Worm (Caenorhabditis elegans): ENCODE measurements around the gene exc-5.
A peak's percentile ranks its signal among the peaks of the same experiment; 100 is the strongest.

Gene exc-5

DNA sequence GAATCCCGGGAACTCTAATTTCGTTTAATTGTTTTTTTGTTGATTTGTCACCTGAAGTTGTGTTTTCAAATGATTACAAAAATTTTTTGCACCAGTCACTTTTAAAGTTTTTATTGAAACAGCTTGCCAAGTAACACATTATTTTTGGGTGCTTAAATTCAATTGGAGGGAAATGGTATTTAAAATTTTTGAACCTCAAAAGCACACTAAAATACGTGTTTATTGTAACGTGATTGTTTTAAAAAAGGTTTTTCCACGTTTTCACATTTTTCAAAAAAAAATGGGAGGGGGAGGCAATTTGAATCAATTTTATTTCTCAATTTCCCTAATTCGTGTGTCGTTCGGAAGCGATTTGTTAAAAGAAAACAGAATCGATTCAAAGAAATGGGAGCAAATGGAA is 7.7 kb upstream of the exc-5 start, which contains the start of gene T28C6.5:
Gene T28C6.5 (plus strand): TSS at position 301 of the 400 bp plus-strand sequence.
- no peak for TF ChIP-seq ceh-2 (tag; optimal IDR thresholded peaks at IDR 0.05)
- no peak for TF ChIP-seq ztf-16 (tag; optimal IDR thresholded peaks at IDR 0.05)

DNA sequence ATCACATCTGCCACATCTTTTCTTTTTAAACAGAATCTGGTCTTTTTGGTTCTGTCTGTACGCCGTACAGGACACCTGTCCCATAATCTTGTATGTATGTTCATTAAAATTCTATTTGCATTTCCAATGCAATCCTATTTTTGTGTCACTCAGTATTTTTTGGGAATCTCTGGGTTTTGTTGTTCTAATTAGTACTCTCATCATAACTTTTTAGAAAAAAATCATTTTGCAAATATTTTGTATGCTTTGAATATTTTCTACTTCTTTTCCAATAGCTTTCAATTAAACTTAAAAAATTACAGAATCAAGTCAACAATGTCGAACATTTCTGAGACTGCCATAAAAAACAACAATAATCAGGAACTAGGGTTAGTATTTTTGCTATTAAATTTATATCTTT is 6.6 kb upstream of the exc-5 start, which contains the start of gene T28C6.3:
Gene T28C6.3 (plus strand): TSS at position 301 of the 400 bp plus-strand sequence.
- TF ChIP-seq ceh-34 (tag; optimal IDR thresholded peaks at IDR 0.05) (no peak), K09A11.1 (tag; optimal IDR thresholded peaks at IDR 0.05; ENCODE audit: insufficient read depth) (no peak), ceh-2 (tag; optimal IDR thresholded peaks at IDR 0.05) (no peak), ceh-24 (tag; optimal IDR thresholded peaks at IDR 0.05) (no peak), dmd-4 (tag; optimal IDR thresholded peaks at IDR 0.05; ENCODE audit: borderline replicate concordance) (no peak), ttx-3 (tag; optimal IDR thresholded peaks at IDR 0.05) (no peak)

DNA sequence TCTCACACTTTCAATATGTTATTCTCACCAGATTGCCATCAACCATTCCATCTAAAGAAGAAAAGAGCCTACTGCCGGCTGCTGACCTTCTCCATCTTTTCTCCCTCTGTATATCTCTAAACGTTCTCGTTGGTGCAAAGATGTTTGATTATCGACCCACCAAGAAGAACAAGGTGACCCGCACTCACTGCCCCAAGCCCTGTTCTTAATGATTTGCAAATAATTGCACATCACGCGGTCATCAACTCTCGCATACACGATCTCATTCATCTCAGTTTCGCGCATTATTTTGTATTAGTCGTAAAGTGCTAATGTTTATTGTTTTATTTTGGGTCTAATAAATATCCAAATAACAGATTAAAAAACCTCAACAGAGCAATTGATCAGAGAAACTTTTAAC is 6.0 kb upstream of the exc-5 start:
- TF ChIP-seq ceh-2 (tag; optimal IDR thresholded peaks at IDR 0.05), result no peak
- no peak for TF ChIP-seq fax-1 (tag; optimal IDR thresholded peaks at IDR 0.05)
- no peak for TF ChIP-seq npax-4 (tag; optimal IDR thresholded peaks at IDR 0.05)
- TF ChIP-seq pha-4 (tag; optimal IDR thresholded peaks at IDR 0.05), result no peak
- TF ChIP-seq pha-2 (tag; optimal IDR thresholded peaks at IDR 0.05), result no peak
- peak; percentile 24 for TF ChIP-seq elt-2 (tag; optimal IDR thresholded peaks at IDR 0.05)

DNA sequence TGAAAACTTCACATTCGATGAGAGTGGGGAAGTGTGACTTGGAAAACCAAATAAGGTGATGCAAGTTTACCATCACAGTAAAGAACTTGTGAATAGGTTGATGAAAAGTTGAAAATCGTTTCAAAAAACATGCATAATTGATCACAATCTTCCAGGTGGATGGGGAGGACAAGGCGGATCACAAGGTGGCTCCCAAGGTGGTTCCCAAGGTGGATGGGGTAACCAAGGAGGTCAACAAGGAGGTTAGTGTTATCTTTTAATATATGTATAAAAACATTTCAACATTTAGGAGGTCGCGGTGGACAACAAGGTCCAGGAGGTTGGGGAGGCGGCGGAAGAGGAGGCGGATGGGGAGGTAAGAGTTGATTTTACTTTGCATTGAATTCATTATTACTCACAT is 4.2 kb upstream of the exc-5 start, which contains the start of gene T28C6.10:
Gene T28C6.10 (plus strand): TSS at position 301 of the 400 bp plus-strand sequence.
- no peak for TF ChIP-seq ceh-30 (tag; optimal IDR thresholded peaks at IDR 0.05)
- TF ChIP-seq pqm-1 (tag; optimal IDR thresholded peaks at IDR 0.05), result no peak
- TF ChIP-seq pax-1 (tag; optimal IDR thresholded peaks at IDR 0.05), result no peak
- no peak for TF ChIP-seq C38D4.7 (GFP tag; optimal IDR thresholded peaks at IDR 0.05)

DNA sequence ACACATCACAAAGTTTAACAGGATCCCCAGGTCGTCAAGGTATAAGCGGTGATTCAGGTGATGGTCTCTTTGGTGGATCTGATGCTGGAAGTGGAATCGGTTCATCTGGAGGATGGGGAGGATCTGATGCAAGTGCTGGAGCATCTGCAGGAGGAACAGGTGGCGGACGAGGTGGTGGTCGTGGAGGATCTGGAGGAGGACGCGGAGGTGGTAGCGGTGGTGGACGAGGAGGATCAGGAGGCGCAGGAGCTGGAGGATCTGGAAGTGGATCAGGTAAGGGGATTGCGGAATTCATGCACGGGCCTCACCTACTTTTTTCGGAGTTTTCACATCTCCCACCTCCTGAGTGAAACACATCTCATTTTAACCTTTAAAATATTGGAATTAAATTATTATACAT is 3.1 kb upstream of the exc-5 start:
- TF ChIP-seq nfya-1 (tag; optimal IDR thresholded peaks at IDR 0.05), result no peak

DNA sequence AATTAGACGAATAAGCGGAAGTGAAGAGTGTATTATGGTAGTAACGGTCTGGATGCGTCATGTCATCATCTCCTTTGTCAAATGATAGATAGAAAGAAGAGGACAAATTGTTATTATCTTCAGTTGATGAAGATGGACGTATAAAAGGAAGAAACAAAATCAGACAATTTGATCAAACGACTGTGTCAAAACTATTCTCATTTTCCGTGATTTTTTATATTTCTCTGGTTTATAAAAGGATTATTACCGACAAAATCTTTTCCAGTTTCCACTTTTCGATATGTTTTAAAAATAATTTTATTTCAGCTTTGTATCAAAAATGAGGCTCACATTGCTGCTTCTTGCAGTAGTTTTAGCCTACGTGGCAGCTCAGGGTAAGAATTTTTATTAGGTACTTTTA is 2.6 kb upstream of the exc-5 start, which contains the start of gene grsp-2:
Gene grsp-2 (plus strand): TSS at position 301 of the 400 bp plus-strand sequence.
- TF ChIP-seq tbx-7 (tag; optimal IDR thresholded peaks at IDR 0.05) (no peak), ceh-19 (GFP tag; optimal IDR thresholded peaks at IDR 0.05) (no peak), ceh-18 (tag; optimal IDR thresholded peaks at IDR 0.05) (no peak), sdc-2 (tag; optimal IDR thresholded peaks at IDR 0.05) (no peak), pax-1 (tag; optimal IDR thresholded peaks at IDR 0.05) (no peak), T23F11.4 (GFP tag; optimal IDR thresholded peaks at IDR 0.05) (no peak), hlh-8 (tag; optimal IDR thresholded peaks at IDR 0.05) (no peak), unc-3 (GFP tag; conservative IDR thresholded peaks at IDR 0.05) (no peak), unc-3 (tag; optimal IDR thresholded peaks at IDR 0.05) (no peak), C38D4.7 (GFP tag; optimal IDR thresholded peaks at IDR 0.05) (no peak), ceh-14 (tag; optimal IDR thresholded peaks at IDR 0.05) (no peak), ceh-31 (tag; optimal IDR thresholded peaks at IDR 0.05) (no peak), tbx-2 (tag; optimal IDR thresholded peaks at IDR 0.05) (no peak), hlh-6 (tag; optimal IDR thresholded peaks at IDR 0.05) (no peak), ceh-22 (tag; optimal IDR thresholded peaks at IDR 0.05) (no peak)

DNA sequence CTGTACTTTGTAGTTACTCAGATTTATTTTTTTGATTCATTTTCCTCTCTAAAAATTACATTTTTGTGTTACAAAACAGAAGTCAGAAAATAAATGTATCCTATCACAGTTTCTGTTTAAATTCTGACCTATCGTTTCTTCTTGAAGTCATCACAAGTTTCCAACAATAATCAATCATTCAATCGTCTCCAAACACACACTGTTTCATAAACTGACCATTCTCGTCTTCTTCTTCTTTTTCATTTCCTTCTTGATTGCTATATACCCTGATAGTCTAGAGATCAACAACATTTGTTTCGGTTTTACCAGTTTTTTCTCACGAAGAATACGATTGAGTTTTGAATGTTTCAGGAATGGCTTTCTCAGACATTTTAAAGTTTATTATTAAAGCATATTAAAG is 1.7 kb upstream of the exc-5 start:
- TF ChIP-seq fkh-10 (GFP tag; optimal IDR thresholded peaks at IDR 0.05) (no peak), tbx-2 (tag; optimal IDR thresholded peaks at IDR 0.05) (no peak), unc-86 (tag; optimal IDR thresholded peaks at IDR 0.05) (no peak), unc-55 (GFP tag; optimal IDR thresholded peaks at IDR 0.05) (no peak), elt-4 (tag; optimal IDR thresholded peaks at IDR 0.05) (no peak), fax-1 (tag; optimal IDR thresholded peaks at IDR 0.05) (no peak), hlh-30 (tag; optimal IDR thresholded peaks at IDR 0.05; ENCODE audit: insufficient read depth) (no peak), che-1 (tag; optimal IDR thresholded peaks at IDR 0.05) (no peak), sox-4 (tag; optimal IDR thresholded peaks at IDR 0.05) (no peak), sdc-2 (tag; optimal IDR thresholded peaks at IDR 0.05) (no peak), hlh-15 (tag; optimal IDR thresholded peaks at IDR 0.05) (no peak), tbx-7 (tag; optimal IDR thresholded peaks at IDR 0.05) (no peak), Y22D7AL.16 (tag; optimal IDR thresholded peaks at IDR 0.05) (no peak)

All from whole organism, late embryonic.